Fruit fly (Drosophila melanogaster) whole organism, embryonic: ENCODE results near the gene Bet3.

Experiments used
- ATbp ChIP-seq: fragments of 200-800 bp; sonication (Bioruptor generic); optimal IDR thresholded peaks from 2 replicates; lab custom pipeline; 2017; ENCODE audit warnings: missing biosample characterization, mild to moderate bottlenecking, missing genetic modification characterization, missing genetic modification reagents
- Awh ChIP-seq: fragments of 200-800 bp; sonication (Bioruptor generic); IDR thresholded peaks from 2 replicates; pipeline ENCODE4, ENCODE4 v1.3.6; 2022; ENCODE audit warnings: missing biosample characterization, missing genetic modification characterization
- CG10267 ChIP-seq: fragments of 200-800 bp; sonication (Bioruptor generic); optimal IDR thresholded peaks from 2 replicates; lab custom pipeline; 2018; ENCODE audit warnings: missing biosample characterization, mild to moderate bottlenecking, missing genetic modification characterization, moderate library complexity
- CG10543 ChIP-seq: fragments of 200-800 bp; sonication (Bioruptor generic); optimal IDR thresholded peaks from 3 replicates; lab custom pipeline; 2017; ENCODE audit warnings: missing biosample characterization, mild to moderate bottlenecking, missing genetic modification characterization, moderate library complexity
- CG11560 ChIP-seq: fragments of 200-800 bp; sonication (Bioruptor generic); IDR thresholded peaks from 3 replicates; pipeline ENCODE4 v1.3.6; 2022; ENCODE audit warnings: missing biosample characterization, missing genetic modification characterization
- CG11695 ChIP-seq: fragments of 200-800 bp; sonication (Bioruptor generic); IDR thresholded peaks from 3 replicates; pipeline ENCODE4 v1.3.6; 2022; ENCODE audit warnings: missing biosample characterization, missing genetic modification characterization
- CG12744 ChIP-seq: fragments of 200-800 bp; sonication (Bioruptor generic); optimal IDR thresholded peaks from 2 replicates; lab custom pipeline; 2016; ENCODE audit warnings: missing biosample characterization, missing genetic modification characterization
- CG14965 ChIP-seq: fragments of 200-800 bp; sonication (Bioruptor generic); optimal IDR thresholded peaks from 2 replicates; lab custom pipeline; 2016; ENCODE audit warnings: missing biosample characterization, missing genetic modification characterization, borderline replicate concordance
- CG1529 ChIP-seq: fragments of 200-800 bp; sonication (Bioruptor generic); optimal IDR thresholded peaks from 3 replicates; lab custom pipeline; 2018; ENCODE audit warnings: missing biosample characterization, missing genetic modification characterization
- CG15479 ChIP-seq: fragments of 200-800 bp; sonication (Bioruptor generic); optimal IDR thresholded peaks from 3 replicates; lab custom pipeline; 2019; ENCODE audit warnings: missing biosample characterization, mild to moderate bottlenecking, missing genetic modification characterization, moderate library complexity
- CG1602 ChIP-seq: fragments of 200-800 bp; sonication (Bioruptor generic); optimal IDR thresholded peaks from 3 replicates; lab custom pipeline; 2016; ENCODE audit warnings: missing biosample characterization, missing genetic modification characterization
- CG17359 ChIP-seq: fragments of 200-800 bp; sonication (Bioruptor generic); optimal IDR thresholded peaks from 3 replicates; lab custom pipeline; 2018; ENCODE audit warnings: missing biosample characterization, mild to moderate bottlenecking, missing genetic modification characterization, moderate library complexity
- CG17568 ChIP-seq: fragments of 200-800 bp; sonication (Bioruptor generic); optimal IDR thresholded peaks from 2 replicates; lab custom pipeline; 2018; ENCODE audit warnings: missing biosample characterization, mild to moderate bottlenecking, missing genetic modification characterization, moderate library complexity
- CG1792 ChIP-seq: fragments of 200-800 bp; sonication (Bioruptor generic); optimal IDR thresholded peaks from 2 replicates; lab custom pipeline; 2016; ENCODE audit warnings: missing biosample characterization, missing genetic modification characterization
- CG18262 ChIP-seq: fragments of 200-800 bp; optimal IDR thresholded peaks from 3 replicates; lab custom pipeline; 2019; ENCODE audit warnings: missing biosample characterization, mild to moderate bottlenecking, missing genetic modification characterization, moderate library complexity
- CG2202 ChIP-seq: fragments of 200-800 bp; sonication (Bioruptor generic); optimal IDR thresholded peaks from 2 replicates; lab custom pipeline; 2018; ENCODE audit warnings: missing biosample characterization, mild to moderate bottlenecking, missing genetic modification characterization
- CG31441 ChIP-seq: fragments of 200-800 bp; sonication (Bioruptor generic); IDR thresholded peaks from 2 replicates; pipeline ENCODE4 v1.3.6; 2022; ENCODE audit warnings: missing biosample characterization, missing genetic modification characterization
- CG3163 ChIP-seq: fragments of 200-800 bp; sonication (Bioruptor generic); optimal IDR thresholded peaks from 3 replicates; lab custom pipeline; 2016; ENCODE audit warnings: missing biosample characterization, missing genetic modification characterization
- CG34376 ChIP-seq: fragments of 200-800 bp; sonication (Bioruptor generic); optimal IDR thresholded peaks from 2 replicates; lab custom pipeline; 2018; ENCODE audit warnings: missing biosample characterization, mild to moderate bottlenecking, missing genetic modification characterization
- CG5245 ChIP-seq: fragments of 200-800 bp; sonication (Bioruptor generic); optimal IDR thresholded peaks from 3 replicates; lab custom pipeline; 2016; ENCODE audit warnings: missing biosample characterization, missing genetic modification characterization
- CG6272 ChIP-seq: fragments of 200-800 bp; sonication (Bioruptor generic); IDR thresholded peaks from 2 replicates; pipeline ENCODE4 v1.3.6; 2022; ENCODE audit warnings: missing biosample characterization, missing genetic modification characterization
- CG7928 ChIP-seq: fragments of 200-800 bp; sonication (Bioruptor generic); optimal IDR thresholded peaks from 2 replicates; lab custom pipeline; 2017; ENCODE audit warnings: missing biosample characterization, mild to moderate bottlenecking, missing genetic modification characterization
- CG8388 ChIP-seq: fragments of 200-800 bp; sonication (Bioruptor generic); optimal IDR thresholded peaks from 2 replicates; lab custom pipeline; 2019; ENCODE audit warnings: missing biosample characterization, mild to moderate bottlenecking, missing genetic modification characterization, moderate library complexity
- CrebB ChIP-seq: fragments of 200-800 bp; sonication (Bioruptor generic); optimal IDR thresholded peaks from 3 replicates; lab custom pipeline; 2018; ENCODE audit warnings: missing biosample characterization, mild to moderate bottlenecking, missing genetic modification characterization
- Dek ChIP-seq: fragments of 200-800 bp; sonication (Bioruptor generic); optimal IDR thresholded peaks from 3 replicates; lab custom pipeline; 2019; ENCODE audit warnings: missing biosample characterization, mild to moderate bottlenecking, missing genetic modification characterization, moderate library complexity
- Drgx ChIP-seq: fragments of 200-800 bp; sonication (Bioruptor generic); IDR thresholded peaks from 2 replicates; pipeline ENCODE4 v1.3.6; 2022; ENCODE audit warnings: missing biosample characterization, missing genetic modification characterization
- Eip74EF ChIP-seq, 2 experiments: fragments of 200-800 bp in 1 of 2; fragments of >200 bp in 1 of 2; sonication (Bioruptor generic) in 1 of 2; optimal IDR thresholded peaks; 2 replicates each; lab custom pipeline; 2017 to 2019; ENCODE audit warnings: missing biosample characterization in 2 of 2, missing genetic modification characterization in 2 of 2, mild to moderate bottlenecking in 1 of 2, moderate library complexity in 1 of 2
- Ets97D ChIP-seq: fragments of 200-800 bp; sonication (Bioruptor generic); optimal IDR thresholded peaks from 3 replicates; lab custom pipeline; 2016; ENCODE audit warnings: missing biosample characterization, missing genetic modification characterization
- HLH4C ChIP-seq: fragments of 200-800 bp; sonication (Bioruptor generic); IDR thresholded peaks from 3 replicates; pipeline ENCODE4 v1.3.6; 2022; ENCODE audit warnings: missing biosample characterization, missing genetic modification characterization; ENCODE audit not compliant: partially characterized antibody
- Hr3 ChIP-seq: fragments of 200-800 bp; sonication (Bioruptor generic); optimal IDR thresholded peaks from 3 replicates; lab custom pipeline; 2016; ENCODE audit warnings: missing biosample characterization, missing genetic modification characterization
- NC2α ChIP-seq: fragments of 200-800 bp; sonication (Bioruptor generic); optimal IDR thresholded peaks from 2 replicates; lab custom pipeline; 2016; ENCODE audit warnings: missing biosample characterization, missing genetic modification characterization
- Side ChIP-seq: fragments of 200-800 bp; sonication (Bioruptor generic); optimal IDR thresholded peaks from 2 replicates; lab custom pipeline; 2016; ENCODE audit warnings: missing biosample characterization, missing genetic modification characterization
- Xbp1 ChIP-seq: fragments of 200-800 bp; sonication (Bioruptor generic); optimal IDR thresholded peaks from 3 replicates; lab custom pipeline; 2016; ENCODE audit warnings: missing biosample characterization, mild to moderate bottlenecking, missing genetic modification characterization
- bigmax ChIP-seq: fragments of 200-800 bp; sonication (Bioruptor generic); optimal IDR thresholded peaks from 2 replicates; lab custom pipeline; 2018; ENCODE audit warnings: missing biosample characterization, mild to moderate bottlenecking, missing genetic modification characterization
- br ChIP-seq: fragments of >200 bp; optimal IDR thresholded peaks from 2 replicates; lab custom pipeline; 2017
- cad ChIP-seq: fragments of >200 bp; optimal IDR thresholded peaks from 2 replicates; lab custom pipeline; 2017; ENCODE audit warnings: missing biosample characterization, missing genetic modification characterization
- cato ChIP-seq: fragments of 200-800 bp; sonication (Bioruptor generic); optimal IDR thresholded peaks from 2 replicates; lab custom pipeline; 2016; ENCODE audit warnings: missing biosample characterization, missing genetic modification characterization, borderline replicate concordance
- cg ChIP-seq: fragments of 200-800 bp; sonication (Bioruptor generic); optimal IDR thresholded peaks from 3 replicates; lab custom pipeline; 2019; ENCODE audit warnings: missing biosample characterization, mild to moderate bottlenecking, missing genetic modification characterization, moderate library complexity
- chn ChIP-seq: fragments of 200-800 bp; sonication (Bioruptor generic); optimal IDR thresholded peaks from 2 replicates; lab custom pipeline; 2016; ENCODE audit warnings: missing biosample characterization, missing genetic modification characterization
- crc ChIP-seq: fragments of 200-800 bp; sonication (Bioruptor generic); optimal IDR thresholded peaks from 2 replicates; lab custom pipeline; 2016; ENCODE audit warnings: missing biosample characterization, missing genetic modification characterization
- dysf ChIP-seq: fragments of 200-800 bp; sonication (Bioruptor generic); IDR thresholded peaks from 3 replicates; pipeline ENCODE4 v1.3.6; 2022; ENCODE audit warnings: missing biosample characterization, missing genetic modification characterization
- fd3F ChIP-seq: fragments of 200-800 bp; sonication (Bioruptor generic); optimal IDR thresholded peaks from 2 replicates; lab custom pipeline; 2018; ENCODE audit warnings: missing biosample characterization, mild to moderate bottlenecking, missing genetic modification characterization, moderate library complexity
- grau ChIP-seq: fragments of 200-800 bp; optimal IDR thresholded peaks from 3 replicates; lab custom pipeline; 2019; ENCODE audit warnings: missing biosample characterization, mild to moderate bottlenecking, missing genetic modification characterization, moderate library complexity
- inv ChIP-seq: fragments of 200-800 bp; sonication (Bioruptor generic); IDR thresholded peaks from 2 replicates; pipeline ENCODE4 v1.3.6; 2022; ENCODE audit warnings: missing biosample characterization, missing genetic modification characterization; ENCODE audit not compliant: partially characterized antibody
- onecut ChIP-seq: fragments of 200-800 bp; sonication (Bioruptor generic); IDR thresholded peaks from 2 replicates; pipeline ENCODE4 v1.3.6; 2022; ENCODE audit warnings: missing biosample characterization, missing genetic modification characterization
- pfk ChIP-seq: fragments of 200-800 bp; sonication (Bioruptor generic); optimal IDR thresholded peaks from 2 replicates; lab custom pipeline; 2018; ENCODE audit warnings: missing biosample characterization, mild to moderate bottlenecking, missing genetic modification characterization, moderate library complexity
- pho ChIP-seq: fragments of 200-800 bp; sonication (Bioruptor generic); optimal IDR thresholded peaks from 2 replicates; lab custom pipeline; 2016; ENCODE audit warnings: missing biosample characterization, missing genetic modification characterization
- prd ChIP-seq, 3 experiments: fragments of >200 bp in 2 of 3; fragments of 200-800 bp in 1 of 3; sonication (Bioruptor generic) in 1 of 3; optimal IDR thresholded peaks in 2 of 3; IDR thresholded peaks in 1 of 3; 2 replicates in 2 of 3; 3 replicates in 1 of 3; pipeline versions ENCODE4 v1.3.6 to Lab custom; 2017 to 2022; ENCODE audit warnings: missing biosample characterization in 1 of 3, missing genetic modification characterization in 1 of 3
- ssp ChIP-seq: fragments of 200-800 bp; sonication (Bioruptor generic); IDR thresholded peaks from 2 replicates; pipeline ENCODE4 v1.3.6; 2022; ENCODE audit warnings: missing biosample characterization, missing genetic modification characterization
- tx ChIP-seq: fragments of 200-800 bp; sonication (Bioruptor generic); optimal IDR thresholded peaks from 2 replicates; lab custom pipeline; 2016; ENCODE audit warnings: missing biosample characterization, missing genetic modification characterization
- unpg ChIP-seq: fragments of 200-800 bp; sonication (Bioruptor generic); optimal IDR thresholded peaks from 3 replicates; lab custom pipeline; 2018; ENCODE audit warnings: missing biosample characterization, mild to moderate bottlenecking, missing genetic modification characterization, moderate library complexity

Bet3 gene

dm6 chr3L:9476829-9477228 is 34.8 kb upstream of the Bet3 start, which contains the start of the genes Uch-L5 and Jarid2 (continued):
- TF ChIP-seq pfk (GFP tag; lab: Kevin White, UChicago) (peak; percentile 52), CG1602 (GFP tag; lab: Kevin White, UChicago) (no peak), tx (GFP tag; lab: Kevin White, UChicago) (peak; percentile 8), cg (GFP tag; lab: Kevin White, UChicago) (peak; percentile 7), CG10267 (tag; lab: Kevin White, UChicago) (peak; percentile 71), CG17568 (GFP tag; lab: Kevin White, UChicago) (no peak), Hr3 (GFP tag; lab: Kevin White, UChicago) (no peak), CG34376 (GFP tag; lab: Kevin White, UChicago) (peak; percentile 42), fd3F (GFP tag; lab: Kevin White, UChicago) (no peak), CG12744 (GFP tag; lab: Kevin White, UChicago) (peak; percentile 11), CG14965 (no peak), HLH4C (GFP tag; lab: Robert Waterston, UW) (no peak), prd (optimal IDR thresholded peaks at IDR 0.05; lab: Kevin White, UChicago) (no peak), prd (GFP tag; IDR thresholded peaks at IDR 0.05; lab: Robert Waterston, UW) (0 out of 3 replicates have a peak, but pooled peaks have one; percentile 27), CG7928 (GFP tag; lab: Kevin White, UChicago) (peak; percentile 98), Dek (tag; lab: Kevin White, UChicago) (no peak), CG10543 (peak; percentile 44), CG18262 (tag; lab: Kevin White, UChicago) (no peak), cato (GFP tag; lab: Kevin White, UChicago) (no peak), CrebB (tag; lab: Kevin White, UChicago) (peak; percentile 58), pho (GFP tag; lab: Kevin White, UChicago) (peak; percentile 51), CG2202 (tag; lab: Kevin White, UChicago) (no peak), Drgx (GFP tag; lab: Robert Waterston, UW) (peak; percentile 31; the same call in 1 of the 2 replicates), Eip74EF (GFP tag; optimal IDR thresholded peaks at IDR 0.05; lab: Kevin White, UChicago) (no peak), CG11695 (GFP tag; lab: Robert Waterston, UW) (no peak), CG11560 (tag; lab: Robert Waterston, UW) (no peak), CG8388 (GFP tag; lab: Kevin White, UChicago) (no peak), NC2α (GFP tag; lab: Kevin White, UChicago) (no peak), Side (GFP tag; lab: Kevin White, UChicago) (peak; percentile 58), CG5245 (GFP tag; lab: Kevin White, UChicago) (peak; percentile 41), dysf (peak; percentile 41; the same call in 2 of the 3 replicates), Ets97D (GFP tag; lab: Kevin White, UChicago) (peak; percentile 96), grau (tag; lab: Kevin White, UChicago) (peak; percentile 43), CG6272 (GFP tag; lab: Robert Waterston, UW) (no peak), CG1792 (GFP tag; lab: Kevin White, UChicago) (no peak), CG3163 (peak; percentile 40), chn (peak; percentile 65), CG15479 (GFP tag; lab: Kevin White, UChicago) (peak; percentile 20), br (no peak), CG17359 (tag; lab: Kevin White, UChicago) (peak; percentile 11), bigmax (peak; percentile 53), CG1529 (GFP tag; lab: Kevin White, UChicago) (no peak), Awh (GFP tag; lab: Robert Waterston, UW) (no peak), inv (peak; percentile 41; the same call in 1 of the 2 replicates), unpg (no peak), ssp (GFP tag; lab: Robert Waterston, UW) (no peak), Xbp1 (GFP tag; lab: Kevin White, UChicago) (peak; percentile 68), CG31441 (GFP tag; lab: Robert Waterston, UW) (no peak), onecut (GFP tag; lab: Robert Waterston, UW) (peak; percentile 31), cad (GFP tag; lab: Kevin White, UChicago) (no peak), ATbp (GFP tag; lab: Kevin White, UChicago) (no peak), crc (GFP tag; lab: Kevin White, UChicago) (peak; percentile 39)
